Fruit fly (Drosophila melanogaster) S2 (cell line): ENCODE data around the gene spn-F.

Experiments
- CG8478 ChIP-seq: fragments of >200 bp; optimal IDR thresholded peaks from 2 replicates; lab custom pipeline; 2018
- CTCF ChIP-seq, 2 experiments: fragments of >200 bp; optimal IDR thresholded peaks; 2 replicates each; lab custom pipeline; 2018

DNA sequence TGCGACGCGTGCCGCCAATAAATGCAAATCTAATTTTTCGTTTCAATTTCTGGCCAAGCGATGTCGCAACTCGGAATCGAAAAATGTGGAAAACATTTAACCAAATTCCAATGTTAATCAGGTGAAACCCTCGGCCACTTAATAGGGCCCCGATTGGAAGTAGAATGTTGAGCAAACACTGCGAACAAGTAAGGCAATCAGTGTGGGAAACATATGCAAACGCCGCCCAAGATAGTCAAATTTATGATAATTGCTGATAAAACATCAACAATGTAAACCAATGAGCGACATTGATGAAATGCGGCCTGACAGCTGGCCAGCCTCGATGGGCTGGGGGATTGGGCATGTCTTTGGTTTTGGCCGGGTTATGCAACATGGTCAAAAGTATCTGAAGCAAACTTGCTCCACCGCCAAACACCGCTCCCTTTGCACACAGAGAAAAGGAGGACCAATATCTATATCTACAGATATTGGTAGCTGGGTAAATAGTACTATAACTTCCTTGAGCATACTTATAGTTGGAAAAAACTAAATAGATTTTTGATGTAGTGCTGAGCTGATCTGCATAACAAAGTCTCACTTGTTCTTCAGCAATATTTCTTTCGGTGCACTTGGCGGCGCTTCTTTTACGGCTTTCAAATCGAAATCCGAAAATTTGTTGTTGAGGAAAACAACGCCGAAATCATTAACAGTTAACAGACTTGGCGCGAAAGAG lies 7.5 kb upstream of the spn-F start:
- TF ChIP-seq CTCF (optimal IDR thresholded peaks at IDR 0.05; lab: Kevin White, UChicago) = no peak
- no peak for TF ChIP-seq CG8478
